Fruit fly (Drosophila melanogaster) whole organism, embryonic: Measurements from ENCODE around the gene UbcE2H.

Experiments
- Abd-B ChIP-seq: fragments of 200-800 bp; sonication (Bioruptor generic); optimal IDR thresholded peaks from 2 replicates; lab custom pipeline; 2018; ENCODE audit warnings: missing biosample characterization, mild to moderate bottlenecking, missing genetic modification characterization, moderate library complexity
- B-H2 ChIP-seq: fragments of 200-800 bp; sonication (Bioruptor generic); optimal IDR thresholded peaks from 2 replicates; lab custom pipeline; 2018; ENCODE audit warnings: missing biosample characterization, mild to moderate bottlenecking, missing genetic modification characterization
- Bteb2 ChIP-seq: fragments of 200-800 bp; sonication (Bioruptor generic); optimal IDR thresholded peaks from 2 replicates; lab custom pipeline; 2016; ENCODE audit warnings: missing biosample characterization, missing genetic modification characterization
- C15 ChIP-seq: fragments of 200-800 bp; sonication (Bioruptor generic); IDR thresholded peaks from 3 replicates; pipeline ENCODE4 v1.3.6; 2022; ENCODE audit warnings: missing biosample characterization, missing genetic modification characterization
- CG14014 ChIP-seq: fragments of 200-800 bp; sonication (Bioruptor generic); IDR thresholded peaks from 2 replicates; pipeline ENCODE4 v1.3.6; 2022; ENCODE audit warnings: missing biosample characterization, missing genetic modification characterization
- CG14710 ChIP-seq: fragments of 200-800 bp; sonication (Bioruptor generic); optimal IDR thresholded peaks from 3 replicates; lab custom pipeline; 2019; ENCODE audit warnings: missing biosample characterization, mild to moderate bottlenecking, missing genetic modification characterization, moderate library complexity
- CG1792 ChIP-seq: fragments of 200-800 bp; sonication (Bioruptor generic); optimal IDR thresholded peaks from 2 replicates; lab custom pipeline; 2016; ENCODE audit warnings: missing biosample characterization, missing genetic modification characterization
- CG2120 ChIP-seq: fragments of 200-800 bp; sonication (Bioruptor generic); optimal IDR thresholded peaks from 3 replicates; lab custom pipeline; 2016; ENCODE audit warnings: missing biosample characterization, missing genetic modification characterization
- CG31441 ChIP-seq: fragments of 200-800 bp; sonication (Bioruptor generic); IDR thresholded peaks from 2 replicates; pipeline ENCODE4 v1.3.6; 2022; ENCODE audit warnings: missing biosample characterization, missing genetic modification characterization
- CG3995 ChIP-seq: fragments of 200-800 bp; sonication (Bioruptor generic); optimal IDR thresholded peaks from 3 replicates; lab custom pipeline; 2016; ENCODE audit warnings: missing biosample characterization, missing genetic modification characterization
- CG6689 ChIP-seq: fragments of 200-800 bp; sonication (Bioruptor generic); IDR thresholded peaks from 2 replicates; pipeline ENCODE4 v1.3.6; 2022; ENCODE audit warnings: missing biosample characterization, missing genetic modification characterization
- CG7987 ChIP-seq: fragments of 200-800 bp; sonication (Bioruptor generic); optimal IDR thresholded peaks from 2 replicates; lab custom pipeline; 2018; ENCODE audit warnings: missing biosample characterization, mild to moderate bottlenecking, missing genetic modification characterization, moderate library complexity
- CG8924 ChIP-seq: fragments of 200-800 bp; optimal IDR thresholded peaks from 3 replicates; lab custom pipeline; 2019; ENCODE audit warnings: missing biosample characterization, mild to moderate bottlenecking, missing genetic modification characterization, moderate library complexity
- CG9727 ChIP-seq: fragments of 200-800 bp; sonication (Bioruptor generic); optimal IDR thresholded peaks from 3 replicates; lab custom pipeline; 2017; ENCODE audit warnings: missing biosample characterization, mild to moderate bottlenecking, missing genetic modification characterization
- E2f1 ChIP-seq: fragments of 200-800 bp; sonication (Bioruptor generic); IDR thresholded peaks from 2 replicates; pipeline ENCODE4 v1.3.6; 2022; ENCODE audit warnings: missing biosample characterization, missing genetic modification characterization
- Ets65A ChIP-seq: fragments of 200-800 bp; sonication (Bioruptor generic); peaks from one replicate; lab custom pipeline; 2016; ENCODE audit warnings: missing biosample characterization, missing genetic modification characterization
- GATAe ChIP-seq: fragments of 200-800 bp; sonication (Bioruptor generic); conservative IDR thresholded peaks from 2 replicates; pipeline ENCODE4 v1.3.6; 2022; ENCODE audit warnings: missing biosample characterization, missing genetic modification characterization
- Hr78 ChIP-seq, 2 experiments: fragments of 200-800 bp in 1 of 2; fragments of >200 bp in 1 of 2; sonication (Bioruptor generic) in 1 of 2; optimal IDR thresholded peaks; 2 replicates each; lab custom pipeline; 2017 to 2019; ENCODE audit warnings: missing biosample characterization in 2 of 2, missing genetic modification characterization in 2 of 2, mild to moderate bottlenecking in 1 of 2, moderate library complexity in 1 of 2
- Med ChIP-seq: fragments of 200-800 bp; sonication (Bioruptor generic); peaks from one replicate; lab custom pipeline; 2016; ENCODE audit warnings: missing biosample characterization, missing genetic modification characterization, mild to moderate bottlenecking, inconsistent platforms, moderate library complexity
- NK7.1 ChIP-seq: fragments of 200-800 bp; sonication (Bioruptor generic); optimal IDR thresholded peaks from 3 replicates; lab custom pipeline; 2016; ENCODE audit warnings: missing biosample characterization, missing genetic modification characterization
- Nf-YA ChIP-seq: fragments of 200-800 bp; sonication (Bioruptor generic); IDR thresholded peaks from 2 replicates; pipeline ENCODE4 v1.3.6; 2022; ENCODE audit warnings: missing biosample characterization, missing genetic modification characterization
- Pdp1 ChIP-seq, 2 experiments: fragments of 200-800 bp; sonication (Bioruptor generic); optimal IDR thresholded peaks; 3 replicates each; lab custom pipeline; 2016; ENCODE audit warnings: missing biosample characterization in 2 of 2, missing genetic modification characterization in 2 of 2, mild to moderate bottlenecking in 1 of 2, moderate library complexity in 1 of 2
- Ptx1 ChIP-seq: fragments of 200-800 bp; sonication (Bioruptor generic); IDR thresholded peaks from 2 replicates; pipeline ENCODE4 v1.3.6; 2022; ENCODE audit warnings: missing biosample characterization, missing genetic modification characterization
- Rfx ChIP-seq: fragments of 200-800 bp; sonication (Bioruptor generic); IDR thresholded peaks from 2 replicates; pipeline ENCODE4 v1.3.6; 2022; ENCODE audit warnings: missing biosample characterization, missing genetic modification characterization
- Side ChIP-seq: fragments of 200-800 bp; sonication (Bioruptor generic); optimal IDR thresholded peaks from 2 replicates; lab custom pipeline; 2016; ENCODE audit warnings: missing biosample characterization, missing genetic modification characterization
- Xbp1 ChIP-seq: fragments of 200-800 bp; sonication (Bioruptor generic); optimal IDR thresholded peaks from 3 replicates; lab custom pipeline; 2016; ENCODE audit warnings: missing biosample characterization, mild to moderate bottlenecking, missing genetic modification characterization
- YL-1 ChIP-seq: fragments of 200-800 bp; sonication (Bioruptor generic); optimal IDR thresholded peaks from 3 replicates; lab custom pipeline; 2017; ENCODE audit warnings: missing biosample characterization, mild to moderate bottlenecking, missing genetic modification characterization
- ap ChIP-seq: fragments of 200-800 bp; sonication (Bioruptor generic); IDR thresholded peaks from 2 replicates; pipeline ENCODE4 v1.3.6; 2022; ENCODE audit warnings: missing biosample characterization, missing genetic modification characterization
- bab2 ChIP-seq: fragments of 200-800 bp; sonication (Bioruptor generic); optimal IDR thresholded peaks from 2 replicates; lab custom pipeline; 2016; ENCODE audit warnings: missing biosample characterization, missing genetic modification characterization
- cg ChIP-seq: fragments of 200-800 bp; sonication (Bioruptor generic); optimal IDR thresholded peaks from 3 replicates; lab custom pipeline; 2019; ENCODE audit warnings: missing biosample characterization, mild to moderate bottlenecking, missing genetic modification characterization, moderate library complexity
- dysf ChIP-seq: fragments of 200-800 bp; sonication (Bioruptor generic); IDR thresholded peaks from 3 replicates; pipeline ENCODE4 v1.3.6; 2022; ENCODE audit warnings: missing biosample characterization, missing genetic modification characterization
- emc ChIP-seq: fragments of 200-800 bp; sonication (Bioruptor generic); optimal IDR thresholded peaks from 2 replicates; lab custom pipeline; 2016; ENCODE audit warnings: missing biosample characterization, missing genetic modification characterization
- gcm ChIP-seq: fragments of 200-800 bp; sonication (Bioruptor generic); optimal IDR thresholded peaks from 2 replicates; lab custom pipeline; 2019; ENCODE audit warnings: missing biosample characterization, mild to moderate bottlenecking, missing genetic modification characterization, moderate library complexity
- jing ChIP-seq: fragments of 200-800 bp; sonication (Bioruptor generic); optimal IDR thresholded peaks from 2 replicates; lab custom pipeline; 2018; ENCODE audit warnings: missing biosample characterization, mild to moderate bottlenecking, missing genetic modification characterization
- lmd ChIP-seq: fragments of 200-800 bp; sonication (Bioruptor generic); IDR thresholded peaks from 2 replicates; pipeline ENCODE4 v1.3.6; 2022; ENCODE audit warnings: missing biosample characterization, missing genetic modification characterization
- mam ChIP-seq: fragments of 200-800 bp; sonication (Bioruptor generic); optimal IDR thresholded peaks from 3 replicates; lab custom pipeline; 2016; ENCODE audit warnings: missing biosample characterization, missing genetic modification characterization
- prd ChIP-seq, 3 experiments: fragments of >200 bp in 2 of 3; fragments of 200-800 bp in 1 of 3; sonication (Bioruptor generic) in 1 of 3; optimal IDR thresholded peaks in 2 of 3; IDR thresholded peaks in 1 of 3; 2 replicates in 2 of 3; 3 replicates in 1 of 3; pipeline versions ENCODE4 v1.3.6 to Lab custom; 2017 to 2022; ENCODE audit warnings: missing biosample characterization in 1 of 3, missing genetic modification characterization in 1 of 3
- row ChIP-seq: fragments of 200-800 bp; sonication (Bioruptor generic); IDR thresholded peaks from 3 replicates; pipeline ENCODE4 v1.3.6; 2022; ENCODE audit warnings: missing biosample characterization, missing genetic modification characterization
- sd ChIP-seq: fragments of 200-800 bp; sonication (Bioruptor generic); optimal IDR thresholded peaks from 3 replicates; lab custom pipeline; 2018; ENCODE audit warnings: missing biosample characterization, mild to moderate bottlenecking, missing genetic modification characterization, moderate library complexity
- sens ChIP-seq: fragments of 200-800 bp; sonication (Bioruptor generic); peaks from one replicate; lab custom pipeline; 2016; ENCODE audit warnings: missing biosample characterization, missing genetic modification characterization
- sens-2 ChIP-seq: fragments of 200-800 bp; sonication (Bioruptor generic); IDR thresholded peaks from 2 replicates; pipeline ENCODE4 v1.3.6; 2022; ENCODE audit warnings: missing biosample characterization, missing genetic modification characterization
- shn ChIP-seq: fragments of 200-800 bp; sonication (Bioruptor generic); optimal IDR thresholded peaks from 3 replicates; lab custom pipeline; 2016; ENCODE audit warnings: missing biosample characterization, missing genetic modification characterization
- slbo ChIP-seq: fragments of 200-800 bp; sonication (Bioruptor generic); IDR thresholded peaks from 2 replicates; pipeline ENCODE4 v1.3.6; 2022; ENCODE audit warnings: missing biosample characterization, missing genetic modification characterization
- sug ChIP-seq: fragments of 200-800 bp; optimal IDR thresholded peaks from 2 replicates; lab custom pipeline; 2019; ENCODE audit warnings: missing biosample characterization, mild to moderate bottlenecking, missing genetic modification characterization, moderate library complexity
- tx ChIP-seq: fragments of 200-800 bp; sonication (Bioruptor generic); optimal IDR thresholded peaks from 2 replicates; lab custom pipeline; 2016; ENCODE audit warnings: missing biosample characterization, missing genetic modification characterization
- vvl ChIP-seq: fragments of 200-800 bp; sonication (Bioruptor generic); IDR thresholded peaks from 2 replicates; pipeline ENCODE4 v1.3.6; 2022; ENCODE audit warnings: missing biosample characterization, missing genetic modification characterization
- zfh1 ChIP-seq: fragments of 200-800 bp; sonication (Bioruptor generic); IDR thresholded peaks from 3 replicates; pipeline ENCODE4 v1.3.6; 2022; ENCODE audit warnings: missing biosample characterization, missing genetic modification characterization

Gene UbcE2H

DNA sequence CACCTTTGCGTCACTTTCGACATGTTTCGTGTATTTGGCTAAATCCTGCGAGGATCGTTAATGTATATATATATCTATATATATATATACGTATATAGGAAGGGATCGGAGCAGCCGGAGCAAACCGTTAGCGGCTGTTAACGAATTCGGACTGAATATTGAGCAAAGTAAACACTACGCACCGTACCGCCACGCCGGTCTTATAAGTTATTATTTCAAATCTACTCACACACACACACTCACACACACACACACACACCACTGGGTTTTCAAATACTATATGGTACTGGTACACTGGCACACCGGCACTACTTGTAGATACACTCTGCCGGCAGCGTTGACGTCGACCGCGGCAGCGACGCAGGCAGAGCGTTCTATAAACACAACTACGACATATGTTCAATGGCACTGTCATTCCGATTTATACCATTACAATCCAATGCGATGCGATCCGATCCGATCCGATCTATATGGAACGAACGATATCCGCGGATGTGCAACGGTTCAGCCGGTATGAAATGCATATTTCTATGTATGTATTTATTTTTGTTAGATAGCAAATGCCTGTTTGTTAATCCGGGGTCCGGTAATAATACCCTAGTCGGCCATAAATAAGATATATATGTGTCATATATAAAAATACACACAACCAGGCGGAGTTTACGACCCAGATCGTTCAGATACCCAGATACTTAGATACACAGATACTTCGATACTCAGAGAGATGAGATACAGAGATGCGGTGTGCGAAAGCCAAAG lies 12.3 kb downstream of the UbcE2H start, which contains the start of gene Ldsdh1 (continued):
- TF ChIP-seq CG9727 (no peak), B-H2 (GFP tag; lab: Kevin White, UChicago) (no peak), Side (no peak), YL-1 (GFP tag; lab: Kevin White, UChicago) (no peak), shn (GFP tag; lab: Kevin White, UChicago) (no peak), tx (no peak), CG14710 (tag; lab: Kevin White, UChicago) (no peak), Bteb2 (no peak), CG1792 (GFP tag; lab: Kevin White, UChicago) (no peak), sug (no peak), CG3995 (GFP tag; lab: Kevin White, UChicago) (no peak), C15 (GFP tag; lab: Robert Waterston, UW) (no peak), cg (GFP tag; lab: Kevin White, UChicago) (peak; percentile 77), CG8924 (tag; lab: Kevin White, UChicago) (no peak), E2f1 (GFP tag; lab: Robert Waterston, UW) (no peak), sens-2 (no peak), gcm (GFP tag; lab: Kevin White, UChicago) (no peak)

DNA sequence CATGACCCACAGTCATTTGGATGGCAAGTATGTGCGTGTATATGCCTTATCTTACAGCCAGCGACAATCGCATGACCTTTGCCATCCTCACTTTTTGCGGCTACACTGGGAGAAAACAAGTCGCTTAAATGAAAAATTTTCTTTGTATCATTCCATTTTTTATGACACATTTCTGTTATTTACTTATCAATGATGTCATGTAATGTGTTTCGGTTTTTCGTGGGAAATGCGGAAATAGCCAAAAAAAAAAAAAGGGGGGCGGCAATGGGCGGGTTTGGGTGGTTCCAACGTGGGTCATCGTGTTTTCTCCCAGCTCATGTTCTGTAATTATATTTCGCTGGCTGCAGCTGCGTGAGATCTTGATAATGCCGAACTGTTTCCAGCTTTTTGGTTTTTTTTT lies 13.7 kb downstream of the UbcE2H start:
- TF ChIP-seq Med (GFP tag; lab: Kevin White, UChicago): peak; percentile 56
- TF ChIP-seq prd (optimal IDR thresholded peaks at IDR 0.05; lab: Kevin White, UChicago): no peak
- TF ChIP-seq prd (GFP tag; IDR thresholded peaks at IDR 0.05; lab: Robert Waterston, UW): peak; percentile 50; the same call in 2 of the 3 replicates
- peak; percentile 86 for TF ChIP-seq sens (GFP tag; lab: Kevin White, UChicago)
- TF ChIP-seq Nf-YA (GFP tag; lab: Robert Waterston, UW): no peak
- no peak for TF ChIP-seq sd (tag; lab: Kevin White, UChicago)
- TF ChIP-seq Pdp1 (GFP tag; optimal IDR thresholded peaks at IDR 0.05; lab: Kevin White, UChicago): peak in 1 of 2 experiments; percentile 60
- TF ChIP-seq CG7987: no peak
- TF ChIP-seq mam (GFP tag; lab: Kevin White, UChicago): peak; percentile 9
- peak; percentile 11; the same call in 1 of the 2 replicates for TF ChIP-seq ap (GFP tag; lab: Robert Waterston, UW)
- peak; percentile 2 for TF ChIP-seq Abd-B
- TF ChIP-seq Hr78 (GFP tag; optimal IDR thresholded peaks at IDR 0.05; lab: Kevin White, UChicago): peak in 1 of 2 experiments; percentile 32
- TF ChIP-seq Xbp1: peak; percentile 0
- TF ChIP-seq GATAe (GFP tag; lab: Robert Waterston, UW): no peak
- TF ChIP-seq NK7.1 (GFP tag; lab: Kevin White, UChicago): no peak
- 0 out of 3 replicates have a peak, but pooled peaks have one; percentile 18 for TF ChIP-seq dysf (GFP tag; lab: Robert Waterston, UW)
- no peak for TF ChIP-seq bab2 (GFP tag; lab: Kevin White, UChicago)
- peak; percentile 31; the same call in 1 of the 2 replicates for TF ChIP-seq Rfx
- 0 out of 2 replicates have a peak, but pooled peaks have one; percentile 8 for TF ChIP-seq vvl
- TF ChIP-seq Ets65A (GFP tag; lab: Kevin White, UChicago): peak; percentile 80
- TF ChIP-seq emc (GFP tag; lab: Kevin White, UChicago): no peak
- TF ChIP-seq Ptx1 (GFP tag; lab: Robert Waterston, UW): 0 out of 2 replicates have a peak, but pooled peaks have one; percentile 25
- TF ChIP-seq lmd (GFP tag; lab: Robert Waterston, UW): peak; percentile 27; the same call in 1 of the 2 replicates
- no peak for TF ChIP-seq zfh1 (GFP tag; lab: Robert Waterston, UW)
- peak; percentile 21 for TF ChIP-seq CG2120
- no peak for TF ChIP-seq jing (GFP tag; lab: Kevin White, UChicago)
- TF ChIP-seq row (GFP tag; lab: Robert Waterston, UW): peak; percentile 51
- TF ChIP-seq CG31441 (GFP tag; lab: Robert Waterston, UW): no peak
- TF ChIP-seq slbo (GFP tag; lab: Robert Waterston, UW): peak; percentile 41; the same call in 1 of the 2 replicates
- TF ChIP-seq CG14014 (GFP tag; lab: Robert Waterston, UW): peak; percentile 18; the same call in 1 of the 2 replicates
- TF ChIP-seq CG6689: 0 out of 2 replicates have a peak, but pooled peaks have one; percentile 33
